Worm (Caenorhabditis elegans) whole organism, L3 larva: ENCODE data around the gene T06E6.1.

Experiments
- R02D3.7 ChIP-seq: fragments of 150-350 bp; optimal IDR thresholded peaks from 2 replicates; lab custom pipeline; 2014; ENCODE audit warnings: missing biosample characterization, missing genetic modification characterization
- ZK546.5 ChIP-seq: sonication (generic microtip); optimal IDR thresholded peaks from 2 replicates; lab custom pipeline; 2017; ENCODE audit warnings: missing biosample characterization, missing genetic modification characterization
- aly-2 ChIP-seq: fragments of 150-350 bp; optimal IDR thresholded peaks from 2 replicates; lab custom pipeline; 2014; ENCODE audit warnings: missing biosample characterization, missing genetic modification characterization
- ama-1 ChIP-seq: fragments of 150-350 bp; optimal IDR thresholded peaks from 2 replicates; lab custom pipeline; 2018
- ceh-28 ChIP-seq: fragments of 150-350 bp; optimal IDR thresholded peaks from 2 replicates; lab custom pipeline; 2014; ENCODE audit warnings: missing biosample characterization, missing genetic modification reagents, missing genetic modification characterization
- ceh-82 ChIP-seq: fragments of 150-350 bp; optimal IDR thresholded peaks from 2 replicates; lab custom pipeline; 2014; ENCODE audit warnings: missing biosample characterization, missing genetic modification characterization
- ceh-9 ChIP-seq: sonication (generic microtip); optimal IDR thresholded peaks from 2 replicates; lab custom pipeline; 2018; ENCODE audit warnings: missing biosample characterization, missing genetic modification characterization
- daf-12 ChIP-seq: fragments of 150-350 bp; optimal IDR thresholded peaks from 2 replicates; lab custom pipeline; 2014; ENCODE audit warnings: missing biosample characterization, missing genetic modification reagents, missing genetic modification characterization
- egl-27 ChIP-seq: sonication (generic microtip); optimal IDR thresholded peaks from 4 replicates; lab custom pipeline; 2017; ENCODE audit warnings: missing biosample characterization, missing genetic modification reagents, missing genetic modification characterization
- egl-5 ChIP-seq: fragments of 150-350 bp; optimal IDR thresholded peaks from 2 replicates; lab custom pipeline; 2017; ENCODE audit warnings: missing biosample characterization, missing genetic modification reagents, missing genetic modification characterization, inconsistent platforms
- elt-1 ChIP-seq: fragments of 150-350 bp; optimal IDR thresholded peaks from 2 replicates; lab custom pipeline; 2014; ENCODE audit warnings: missing biosample characterization, missing genetic modification characterization
- elt-2 ChIP-seq: sonication (generic microtip); optimal IDR thresholded peaks from 2 replicates; lab custom pipeline; 2016; ENCODE audit warnings: missing genetic modification reagents, mild to moderate bottlenecking, missing genetic modification characterization, missing compliant biosample characterization
- elt-3 ChIP-seq, 3 experiments: fragments of 150-350 bp in 1 of 3; sonication (generic microtip) in 2 of 3; optimal IDR thresholded peaks; 2 replicates in 2 of 3; 4 replicates in 1 of 3; lab custom pipeline; 2014 to 2017; ENCODE audit warnings: missing biosample characterization in 3 of 3, missing genetic modification characterization in 3 of 3
- eor-1 ChIP-seq, 2 experiments: fragments of 150-350 bp; optimal IDR thresholded peaks; 2 replicates each; lab custom pipeline; 2014 to 2018; ENCODE audit warnings: missing biosample characterization in 2 of 2, missing genetic modification characterization in 2 of 2
- fos-1 ChIP-seq: fragments of 150-350 bp; optimal IDR thresholded peaks from 2 replicates; lab custom pipeline; 2014; ENCODE audit warnings: missing biosample characterization, missing genetic modification characterization
- jun-1 ChIP-seq: fragments of 150-350 bp; optimal IDR thresholded peaks from 2 replicates; lab custom pipeline; 2014; ENCODE audit warnings: missing biosample characterization, missing genetic modification reagents, missing genetic modification characterization
- lin-15B ChIP-seq: fragments of 150-350 bp; optimal IDR thresholded peaks from 2 replicates; lab custom pipeline; 2014; ENCODE audit warnings: missing biosample characterization, missing genetic modification characterization
- lsy-12 ChIP-seq: sonication (generic microtip); optimal IDR thresholded peaks from 2 replicates; lab custom pipeline; 2016; ENCODE audit warnings: mild to moderate bottlenecking, missing genetic modification characterization, missing compliant biosample characterization
- mdl-1 ChIP-seq: fragments of 150-350 bp; optimal IDR thresholded peaks from 2 replicates; lab custom pipeline; 2014; ENCODE audit warnings: missing biosample characterization, missing genetic modification characterization
- mml-1 ChIP-seq: fragments of 150-350 bp; sonication (generic microtip); optimal IDR thresholded peaks from 3 replicates; lab custom pipeline; 2014; ENCODE audit warnings: missing biosample characterization, missing genetic modification characterization
- nfya-1 ChIP-seq: sonication (generic microtip); optimal IDR thresholded peaks from 2 replicates; lab custom pipeline; 2017; ENCODE audit warnings: missing genetic modification characterization, mild to moderate bottlenecking, missing compliant biosample characterization, antibody characterized with exemption, moderate library complexity; ENCODE audit not compliant: insufficient read depth
- nhr-11 ChIP-seq: fragments of 150-350 bp; optimal IDR thresholded peaks from 2 replicates; lab custom pipeline; 2014; ENCODE audit warnings: missing biosample characterization, missing genetic modification characterization
- nhr-12 ChIP-seq: fragments of 150-350 bp; optimal IDR thresholded peaks from 2 replicates; lab custom pipeline; 2014; ENCODE audit warnings: missing biosample characterization, missing genetic modification characterization
- nhr-23 ChIP-seq: fragments of 150-350 bp; optimal IDR thresholded peaks from 2 replicates; lab custom pipeline; 2014; ENCODE audit warnings: missing biosample characterization, missing genetic modification reagents, missing genetic modification characterization
- nhr-25 ChIP-seq: sonication (generic microtip); optimal IDR thresholded peaks from 2 replicates; lab custom pipeline; 2017; ENCODE audit warnings: missing biosample characterization, missing genetic modification characterization
- nhr-28 ChIP-seq: fragments of 150-350 bp; optimal IDR thresholded peaks from 2 replicates; lab custom pipeline; 2014; ENCODE audit warnings: missing biosample characterization, missing genetic modification characterization
- nhr-43 ChIP-seq: sonication (generic microtip); optimal IDR thresholded peaks from 2 replicates; lab custom pipeline; 2016; ENCODE audit warnings: mild to moderate bottlenecking, missing genetic modification characterization, missing compliant biosample characterization; ENCODE audit not compliant: poor library complexity, severe bottlenecking
- nhr-67 ChIP-seq: fragments of 150-350 bp; optimal IDR thresholded peaks from 2 replicates; lab custom pipeline; 2014; ENCODE audit warnings: missing biosample characterization, missing genetic modification characterization
- nhr-76 ChIP-seq: fragments of 150-350 bp; sonication (generic microtip); optimal IDR thresholded peaks from 5 replicates; lab custom pipeline; 2014; ENCODE audit warnings: missing biosample characterization, missing genetic modification characterization
- pha-4 ChIP-seq: fragments of 150-350 bp; optimal IDR thresholded peaks from 2 replicates; lab custom pipeline; 2014; ENCODE audit warnings: missing biosample characterization, missing genetic modification reagents, missing genetic modification characterization
- pqm-1 ChIP-seq: fragments of 150-350 bp; optimal IDR thresholded peaks from 2 replicates; lab custom pipeline; 2017; ENCODE audit warnings: missing biosample characterization, missing genetic modification characterization, inconsistent platforms
- snpc-4 ChIP-seq: fragments of 150-350 bp; optimal IDR thresholded peaks from 2 replicates; lab custom pipeline; 2014; ENCODE audit warnings: missing biosample characterization, missing genetic modification characterization
- unc-39 ChIP-seq: sonication (generic microtip); optimal IDR thresholded peaks from 4 replicates; lab custom pipeline; 2017; ENCODE audit warnings: missing biosample characterization, missing genetic modification characterization
- unc-62 ChIP-seq: fragments of 150-350 bp; sonication (generic microtip); optimal IDR thresholded peaks from 4 replicates; lab custom pipeline; 2014; ENCODE audit warnings: missing biosample characterization, missing genetic modification reagents, missing genetic modification characterization
- zag-1 ChIP-seq: fragments of 150-350 bp; optimal IDR thresholded peaks from 2 replicates; lab custom pipeline; 2014; ENCODE audit warnings: missing biosample characterization, missing genetic modification characterization
- ztf-11 ChIP-seq: fragments of 150-350 bp; optimal IDR thresholded peaks from 2 replicates; lab custom pipeline; 2014; ENCODE audit warnings: missing biosample characterization, missing genetic modification characterization

The T06E6.1 gene

DNA sequence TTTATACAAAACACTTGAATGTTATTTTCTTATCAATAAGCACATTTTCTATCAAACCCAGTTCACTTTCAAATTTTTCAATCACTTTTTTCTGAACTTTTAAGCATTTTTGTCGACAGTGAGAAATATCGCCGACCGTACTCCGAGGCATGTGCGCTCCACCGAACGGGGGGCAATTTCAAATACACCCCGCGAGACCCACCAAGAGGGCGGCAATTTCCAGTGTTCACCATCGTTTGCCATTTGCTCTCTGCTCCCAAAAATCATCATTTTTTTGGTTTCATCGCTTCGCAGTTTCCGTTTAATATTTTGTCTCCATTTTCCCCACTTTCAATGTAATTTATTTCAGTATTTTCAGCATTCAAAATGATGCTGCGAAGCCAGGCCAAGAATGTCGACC lies 586 bp upstream of the T06E6.1 start, which contains the start of gene cyb-3:
Gene cyb-3 (plus strand): TSS at position 350 of the 400 bp plus-strand sequence.
- TF ChIP-seq egl-5 (tag; lab: Kevin White, UChicago) (no peak), ztf-11 (tag; lab: Kevin White, UChicago) (no peak), zag-1 (tag; lab: Kevin White, UChicago) (no peak), nhr-67 (tag; lab: Kevin White, UChicago) (no peak), ceh-82 (tag; lab: Kevin White, UChicago) (no peak), snpc-4 (tag; lab: Kevin White, UChicago) (no peak), pha-4 (tag; lab: Kevin White, UChicago) (no peak), nhr-23 (no peak), unc-62 (GFP tag; lab: Kevin White, UChicago) (no peak), elt-1 (tag; lab: Kevin White, UChicago) (no peak), daf-12 (no peak), unc-39 (no peak), nhr-12 (no peak), pqm-1 (no peak), ceh-28 (no peak)

DNA sequence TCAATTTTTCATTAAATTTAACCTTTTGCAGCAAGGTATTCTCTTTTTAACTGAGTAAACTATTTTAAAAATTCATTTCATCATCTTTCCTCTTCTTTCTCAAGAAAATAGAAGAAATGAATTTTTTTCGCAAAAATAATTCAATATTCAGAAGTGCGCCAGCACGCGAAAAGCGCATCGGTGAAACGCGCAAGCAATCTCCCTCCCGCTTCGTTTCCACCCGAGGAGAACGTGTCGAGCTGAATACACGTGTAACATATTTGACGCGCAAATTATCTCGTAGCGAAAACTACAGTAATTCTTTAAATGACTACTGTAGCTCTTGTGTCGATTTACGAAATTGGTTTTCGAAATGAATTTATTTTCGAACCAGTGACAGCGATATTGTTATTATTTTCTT lies 2.7 kb downstream of the T06E6.1 start:
- TF ChIP-seq aly-2 (tag; lab: Kevin White, UChicago) (no peak), unc-39 (no peak), nhr-25 (tag; lab: Kevin White, UChicago) (no peak), nhr-11 (tag; lab: Kevin White, UChicago) (no peak), jun-1 (tag; lab: Kevin White, UChicago) (no peak), elt-2 (tag; lab: Kevin White, UChicago) (no peak), ceh-28 (no peak), mdl-1 (tag; lab: Kevin White, UChicago) (no peak), egl-5 (tag; lab: Kevin White, UChicago) (no peak), nhr-12 (no peak), nhr-43 (tag; lab: Kevin White, UChicago) (no peak), lsy-12 (no peak), unc-62 (GFP tag; lab: Kevin White, UChicago) (no peak), nhr-23 (no peak), ceh-9 (no peak), fos-1 (no peak)

DNA sequence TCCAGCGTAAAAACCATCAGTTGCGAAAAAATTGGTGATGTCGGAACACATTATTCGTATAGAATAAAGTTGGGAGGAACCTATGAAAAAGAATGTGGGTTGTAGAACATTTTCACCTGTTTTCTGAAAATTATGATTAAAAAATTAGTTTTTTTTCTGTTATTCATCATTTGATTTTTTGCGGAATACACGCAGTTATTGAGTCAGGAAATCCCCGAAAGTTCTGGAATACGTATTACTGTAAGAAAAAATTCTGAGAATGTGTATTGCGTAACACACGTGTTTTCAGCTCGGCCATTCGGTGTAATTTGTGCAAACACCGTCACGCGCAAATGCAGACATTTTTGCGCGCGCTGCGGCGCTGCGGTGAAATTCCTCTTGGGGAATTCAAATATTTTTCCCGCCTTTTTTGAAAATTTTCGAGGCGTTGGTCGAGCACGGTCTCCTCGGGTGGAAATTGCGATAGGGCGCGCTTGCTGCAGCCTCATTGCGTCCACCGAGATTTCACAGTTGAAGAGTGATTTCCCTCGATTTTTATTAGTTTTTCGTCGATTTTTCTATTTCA lies 5.9 kb downstream of the T06E6.1 start, which contains the start of gene srh-170:
Gene srh-170 (minus strand): TSS at position 51 of the 565 bp plus-strand sequence.
- TF ChIP-seq R02D3.7 (no peak), elt-3 (tag; optimal IDR thresholded peaks at IDR 0.05; lab: Kevin White, UChicago) (no peak), nhr-28 (tag; lab: Kevin White, UChicago) (no peak), nhr-43 (tag; lab: Kevin White, UChicago) (no peak), eor-1 (tag; optimal IDR thresholded peaks at IDR 0.05; lab: Kevin White, UChicago) (no peak), lsy-12 (no peak), mdl-1 (tag; lab: Kevin White, UChicago) (no peak), lin-15B (no peak), ZK546.5 (tag; lab: Kevin White, UChicago) (no peak), unc-62 (GFP tag; lab: Kevin White, UChicago) (no peak)
- TF ChIP-seq, all 47 proteins: peak for 0

DNA sequence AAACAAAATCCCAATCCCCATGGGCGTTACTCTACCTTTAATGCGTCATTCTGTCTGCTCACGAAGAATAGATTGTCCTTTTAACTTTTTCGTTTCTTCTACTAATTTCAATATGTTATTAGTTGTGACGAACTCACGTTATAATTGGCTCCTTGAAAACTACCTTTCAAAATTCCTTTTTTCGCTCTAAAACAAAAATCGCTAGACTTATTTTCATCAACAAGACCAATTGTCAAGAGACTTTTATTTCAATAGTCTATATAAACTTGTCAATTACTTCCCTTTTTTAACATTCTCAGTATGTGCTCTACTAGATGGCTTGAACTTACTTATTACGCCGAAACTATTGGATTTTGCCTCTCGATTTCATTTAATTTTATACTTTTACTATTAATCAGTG lies 10.0 kb downstream of the T06E6.1 start, which contains the start of gene str-102:
Gene str-102 (plus strand): TSS at position 301 of the 400 bp plus-strand sequence.
- TF ChIP-seq egl-27 (tag; lab: Kevin White, UChicago), result no peak
- no peak for TF ChIP-seq lsy-12
- TF ChIP-seq ceh-9, result no peak
- TF ChIP-seq ceh-28, result no peak
- TF ChIP-seq zag-1 (tag; lab: Kevin White, UChicago), result no peak

DNA sequence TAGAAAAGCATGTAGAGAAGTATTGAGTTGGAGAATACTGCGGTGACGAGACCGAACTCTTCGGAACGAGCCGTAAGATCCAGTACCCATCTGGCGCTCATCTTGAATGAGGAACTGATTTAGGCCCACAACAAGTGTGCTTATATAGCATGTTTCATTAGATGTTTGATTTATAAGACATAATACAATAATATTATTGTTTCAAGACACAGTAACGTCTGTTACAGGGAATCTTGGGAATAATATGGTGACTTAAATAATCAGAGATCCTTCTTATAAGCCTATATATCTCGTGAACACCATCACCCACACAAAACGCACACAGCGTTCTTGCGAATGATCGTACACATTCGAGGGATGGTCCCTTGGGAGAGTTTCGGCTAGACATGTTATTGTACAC lies 11.0 kb downstream of the T06E6.1 start, which contains the start of gene str-88:
Gene str-88 (minus strand): TSS at position 101 of the 400 bp plus-strand sequence.
- TF ChIP-seq ZK546.5 (tag; lab: Kevin White, UChicago) (no peak), pqm-1 (no peak), snpc-4 (tag; lab: Kevin White, UChicago) (no peak), ama-1 (lab: Kevin White, UChicago) (no peak), elt-3 (tag; optimal IDR thresholded peaks at IDR 0.05; lab: Kevin White, UChicago) (no peak), ceh-28 (no peak), ceh-82 (tag; lab: Kevin White, UChicago) (no peak), nhr-76 (tag; lab: Kevin White, UChicago) (no peak), egl-5 (tag; lab: Kevin White, UChicago) (no peak), mml-1 (tag; lab: Kevin White, UChicago) (no peak), pha-4 (tag; lab: Kevin White, UChicago) (no peak), ztf-11 (tag; lab: Kevin White, UChicago) (no peak), unc-39 (no peak), fos-1 (no peak), nfya-1 (tag; lab: Kevin White, UChicago) (no peak)
